Fruit fly (Drosophila melanogaster): ENCODE measurements around the gene c12.2.

The c12.2 gene

DNA sequence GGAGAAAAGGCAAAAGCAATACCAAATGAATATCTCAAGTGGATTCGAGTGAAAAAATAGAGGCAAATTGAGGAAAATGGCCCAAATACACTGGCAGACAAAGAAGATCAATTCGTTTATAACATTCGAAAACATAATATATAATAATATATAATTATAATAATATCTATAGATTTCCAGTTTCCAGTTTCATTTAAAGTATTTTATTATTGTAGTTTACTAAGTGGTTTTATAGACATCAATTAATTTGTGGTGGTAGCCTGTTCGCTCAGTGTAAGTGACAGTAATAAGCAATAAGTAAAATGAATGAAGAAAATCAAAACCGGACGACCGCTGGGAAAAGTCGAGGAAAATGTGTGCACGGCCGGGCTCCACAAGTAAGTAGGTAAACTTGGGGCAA, 31.1 kb downstream of the c12.2 start:
- TF ChIP-seq CG8478 (optimal IDR thresholded peaks at IDR 0.05), result no peak

DNA sequence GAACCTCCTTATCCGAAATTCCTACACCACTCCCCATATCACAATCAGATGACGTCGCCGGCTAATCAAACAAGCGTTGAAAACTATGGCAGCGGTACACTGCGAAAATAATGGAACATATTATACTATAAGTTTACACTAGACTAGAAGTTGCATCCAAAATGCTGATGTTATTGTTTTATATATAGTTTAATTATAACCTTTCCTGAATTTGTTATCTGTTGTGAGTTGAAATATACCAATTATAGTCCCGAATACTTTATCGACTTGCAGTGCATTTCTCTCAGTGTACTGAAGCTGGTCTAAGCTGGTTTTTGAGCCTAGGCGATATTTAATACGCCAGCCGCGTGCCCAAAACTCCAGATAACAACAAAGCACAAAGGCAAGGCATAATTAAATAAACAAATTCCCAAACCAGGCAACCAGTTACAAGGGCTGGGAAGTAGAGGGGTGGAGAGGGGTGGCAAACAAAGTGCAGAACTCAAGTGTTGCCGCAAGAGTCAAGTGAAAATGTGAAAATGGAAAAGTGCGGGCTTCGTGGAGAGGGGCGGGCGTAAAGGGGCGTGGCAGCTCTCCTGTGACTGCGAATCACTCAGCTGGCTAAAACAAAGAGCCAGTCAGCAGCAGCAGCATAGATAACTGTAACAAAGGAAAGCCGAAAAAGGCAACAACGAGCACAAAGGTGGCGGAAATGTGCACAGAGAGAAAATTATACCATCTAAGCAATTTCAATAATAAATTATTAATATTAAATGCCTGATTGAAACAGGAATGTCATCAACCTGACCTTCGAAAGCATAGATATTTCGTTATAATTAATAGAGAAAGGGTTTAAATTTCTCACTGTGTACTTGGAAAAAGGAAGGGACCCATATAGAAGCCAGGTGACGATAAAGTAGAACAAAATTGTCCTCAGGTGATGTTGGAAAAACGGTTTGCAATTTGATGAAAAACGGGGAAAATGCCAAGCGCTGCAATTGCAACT, 33.2 kb downstream of the c12.2 start:
- no peak for TF ChIP-seq usp (GFP tag; optimal IDR thresholded peaks at IDR 0.05)
- TF ChIP-seq psq (optimal IDR thresholded peaks at IDR 0.05), result no peak
- TF ChIP-seq pan (optimal IDR thresholded peaks at IDR 0.05), result no peak
- no peak for TF ChIP-seq EcR (GFP tag; optimal IDR thresholded peaks at IDR 0.05)
- TF ChIP-seq Dll (optimal IDR thresholded peaks at IDR 0.05), result no peak
- TF ChIP-seq CG8478 (optimal IDR thresholded peaks at IDR 0.05), result no peak

DNA sequence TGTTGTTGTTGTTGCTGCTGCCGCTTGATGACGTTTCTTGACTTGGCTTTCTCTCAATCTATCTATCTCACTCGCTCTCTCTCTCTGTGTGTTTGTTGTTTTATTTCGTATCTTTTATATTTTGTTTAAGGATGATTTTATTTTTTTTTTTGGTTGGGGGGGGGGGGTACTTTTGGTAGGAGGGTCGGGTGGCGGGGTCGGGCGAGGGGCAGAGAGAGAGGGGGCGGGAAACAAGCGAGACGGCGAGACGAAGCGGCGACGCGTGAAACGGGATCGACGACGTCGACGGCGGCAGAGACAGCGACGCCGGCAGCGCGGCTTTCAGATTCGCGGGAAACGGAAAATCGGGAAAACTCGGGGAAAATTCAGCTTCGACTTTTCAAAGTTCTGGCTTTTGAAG, 35.6 kb downstream of the c12.2 start:
- TF ChIP-seq usp (GFP tag; optimal IDR thresholded peaks at IDR 0.05) (no peak), pan (optimal IDR thresholded peaks at IDR 0.05) (no peak), EcR (GFP tag; optimal IDR thresholded peaks at IDR 0.05) (no peak)

DNA sequence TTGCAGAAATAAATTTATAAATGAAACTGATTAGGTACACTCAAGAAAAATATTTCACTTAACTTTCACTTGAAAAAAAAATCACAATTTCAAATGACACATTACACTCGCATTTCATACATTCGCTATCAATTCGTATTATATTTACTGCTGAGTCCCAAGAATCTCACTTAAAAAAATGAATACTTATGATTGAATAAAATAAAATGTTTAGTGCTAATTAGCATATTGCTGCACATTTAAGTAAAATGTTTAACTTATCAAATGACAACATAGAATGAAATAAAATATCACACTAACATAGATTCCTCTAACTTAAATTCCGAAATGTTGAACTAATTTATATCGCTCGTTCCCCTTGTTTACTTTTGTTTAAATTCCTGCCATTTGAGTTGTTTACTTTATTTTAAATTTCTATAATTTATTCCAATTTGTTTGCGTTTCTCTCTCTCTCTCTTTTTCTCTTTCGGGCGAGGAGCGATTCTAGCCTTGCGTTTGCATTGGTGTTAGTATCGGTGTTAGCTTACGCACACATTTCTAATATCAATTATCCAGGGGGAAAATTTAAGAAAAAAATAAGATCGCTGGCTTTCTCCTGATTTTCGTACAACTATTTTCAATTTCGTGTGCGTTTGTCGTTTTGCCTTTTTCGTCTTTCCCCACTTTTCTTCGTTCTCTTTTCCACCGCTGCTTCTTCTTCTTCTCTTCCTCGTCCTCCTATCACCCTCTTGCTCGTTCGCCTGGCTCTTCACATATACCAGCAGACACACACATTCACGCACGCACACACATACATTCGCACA, 36.2 kb downstream of the c12.2 start:
- TF ChIP-seq Dll (optimal IDR thresholded peaks at IDR 0.05) (no peak), EcR (GFP tag; optimal IDR thresholded peaks at IDR 0.05) (no peak), pan (optimal IDR thresholded peaks at IDR 0.05) (no peak), CG8478 (optimal IDR thresholded peaks at IDR 0.05) (no peak), psq (optimal IDR thresholded peaks at IDR 0.05) (no peak), usp (GFP tag; optimal IDR thresholded peaks at IDR 0.05) (no peak)

DNA sequence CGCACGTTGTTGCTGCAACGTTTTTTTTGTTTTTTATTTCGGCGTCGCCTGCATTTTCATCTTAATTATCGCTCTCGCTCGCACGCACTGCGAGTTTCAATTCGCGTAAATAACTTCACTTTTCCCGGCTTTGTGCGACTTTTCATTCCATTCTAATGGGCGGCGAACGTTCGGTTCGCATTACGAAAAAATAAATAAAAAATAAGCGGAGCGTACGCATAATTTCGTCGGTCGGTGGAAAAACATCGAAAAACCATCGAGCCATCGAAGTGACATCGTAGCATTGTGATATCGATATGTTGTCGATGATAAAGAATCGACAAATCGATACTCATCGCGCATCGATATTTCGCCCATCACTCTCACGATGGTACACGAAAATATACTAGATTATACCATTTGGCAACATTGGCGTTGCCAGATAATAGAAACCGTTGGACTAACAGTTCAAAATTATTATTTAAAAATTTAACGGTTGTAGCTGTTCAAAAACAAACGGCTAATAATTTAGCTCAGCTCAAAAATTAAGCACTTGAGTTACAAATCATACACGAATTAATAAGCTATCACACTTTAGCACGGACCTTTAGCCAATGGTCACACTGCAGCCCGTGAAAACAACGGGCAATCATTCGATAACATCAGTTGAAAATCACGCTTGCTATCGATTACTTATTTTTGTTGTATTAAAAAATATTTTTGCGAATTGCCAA, 37.0 kb downstream of the c12.2 start, which contains the start of the genes Zdhhc8 and BCL7-like:
Gene Zdhhc8, minus strand, starts transcription at position 232 of the 713 bp plus-strand sequence.
Gene BCL7-like, plus strand, starts transcription at position 639 of the 713 bp plus-strand sequence.
- TF ChIP-seq pan (optimal IDR thresholded peaks at IDR 0.05), result no peak
- no peak for TF ChIP-seq EcR (GFP tag; optimal IDR thresholded peaks at IDR 0.05)

All from whole organism.